Fruit fly (Drosophila melanogaster): ENCODE data around the gene CG43083.

Gene CG43083

dm6 chr3L:15692794-15693532 lies 44.6 kb downstream of the CG43083 start (continued):
- TF ChIP-seq CG18262 (tag; optimal IDR thresholded peaks at IDR 0.05) (peak; percentile 81), CG17361 (GFP tag; IDR thresholded peaks at IDR 0.05) (peak; percentile 82), tio (GFP tag; optimal IDR thresholded peaks at IDR 0.05) (peak; percentile 54), CG11504 (tag; optimal IDR thresholded peaks at IDR 0.05) (peak; percentile 71), CG17385 (GFP tag; optimal IDR thresholded peaks at IDR 0.05) (peak; percentile 8), CG8924 (tag; optimal IDR thresholded peaks at IDR 0.05) (peak; percentile 39), dpn (GFP tag; optimal IDR thresholded peaks at IDR 0.05) (peak in 1 of 2 experiments; percentile 4), CG6254 (GFP tag; optimal IDR thresholded peaks at IDR 0.05) (peak; percentile 32), ash1 (GFP tag; optimal IDR thresholded peaks at IDR 0.05) (no peak), nmo (GFP tag; optimal IDR thresholded peaks at IDR 0.05) (peak; percentile 77), CG13424 (tag; optimal IDR thresholded peaks at IDR 0.05) (peak; percentile 39), CG10209 (GFP tag; optimal IDR thresholded peaks at IDR 0.05) (peak; percentile 40), Dad (GFP tag; optimal IDR thresholded peaks at IDR 0.05) (no peak), Dll (GFP tag; IDR thresholded peaks at IDR 0.05; ENCODE audit: partially characterized antibody) (no peak), CG16813 (GFP tag; IDR thresholded peaks at IDR 0.05; ENCODE audit: partially characterized antibody) (no peak), CG13775 (GFP tag; optimal IDR thresholded peaks at IDR 0.05) (peak; percentile 34), CG33557 (GFP tag; optimal IDR thresholded peaks at IDR 0.05) (peak; percentile 53), CG33213 (GFP tag; optimal IDR thresholded peaks at IDR 0.05) (no peak), br (optimal IDR thresholded peaks at IDR 0.05) (no peak), sr (GFP tag; IDR thresholded peaks at IDR 0.05) (0 out of 3 replicates have a peak, but pooled peaks have one; percentile 16), bsh (GFP tag; optimal IDR thresholded peaks at IDR 0.05) (peak in 1 of 2 experiments; percentile 41), NK7.1 (GFP tag; optimal IDR thresholded peaks at IDR 0.05) (no peak), dmrt99B (tag; optimal IDR thresholded peaks at IDR 0.05) (peak; percentile 49), CG8765 (GFP tag; IDR thresholded peaks at IDR 0.05) (no peak), Med (GFP tag) (peak; percentile 42), croc (GFP tag; conservative IDR thresholded peaks at IDR 0.05) (0 out of 3 replicates have a peak, but pooled peaks have one; percentile 24), run (tag; optimal IDR thresholded peaks at IDR 0.05) (peak; percentile 0), pita (GFP tag; optimal IDR thresholded peaks at IDR 0.05) (no peak), fd96Cb (tag; optimal IDR thresholded peaks at IDR 0.05) (peak; percentile 62), Chrac-16 (GFP tag; optimal IDR thresholded peaks at IDR 0.05) (peak; percentile 23), Rx (GFP tag; IDR thresholded peaks at IDR 0.05) (peak; percentile 12; the same call in 1 of the 2 replicates), Fer2 (tag; optimal IDR thresholded peaks at IDR 0.05) (no peak), scrt (GFP tag; optimal IDR thresholded peaks at IDR 0.05) (no peak), ci (GFP tag; IDR thresholded peaks at IDR 0.05) (no peak), Ssrp (tag; optimal IDR thresholded peaks at IDR 0.05) (peak; percentile 69), CG15696 (tag; optimal IDR thresholded peaks at IDR 0.05) (peak; percentile 38), Six4 (GFP tag; optimal IDR thresholded peaks at IDR 0.05) (peak; percentile 3), H2.0 (GFP tag; IDR thresholded peaks at IDR 0.05) (no peak), CG4424 (GFP tag; optimal IDR thresholded peaks at IDR 0.05) (peak; percentile 66), az2 (GFP tag; optimal IDR thresholded peaks at IDR 0.05) (peak; percentile 51), Xbp1 (GFP tag; optimal IDR thresholded peaks at IDR 0.05) (no peak), MESR4 (GFP tag; optimal IDR thresholded peaks at IDR 0.05) (no peak), dimm (GFP tag; IDR thresholded peaks at IDR 0.05) (no peak), sc (optimal IDR thresholded peaks at IDR 0.05) (no peak), sc (GFP tag; optimal IDR thresholded peaks at IDR 0.05) (peak; percentile 57), tgo (GFP tag; IDR thresholded peaks at IDR 0.05) (no peak), CG4820 (GFP tag; optimal IDR thresholded peaks at IDR 0.05) (peak; percentile 20)
